Fruit fly (Drosophila melanogaster) whole organism, prepupa: ENCODE measurements around the gene CG44869.

Experiments used
- CG11762 ChIP-seq: fragments of 200-800 bp; sonication (Bioruptor generic); optimal IDR thresholded peaks from 3 replicates; lab custom pipeline; 2016; ENCODE audit warnings: missing biosample characterization, missing genetic modification characterization; ENCODE audit not compliant: insufficient read depth
- CG16779 ChIP-seq: fragments of 200-800 bp; sonication (Bioruptor generic); optimal IDR thresholded peaks from 3 replicates; lab custom pipeline; 2017; ENCODE audit warnings: missing biosample characterization, mild to moderate bottlenecking, missing genetic modification characterization
- CG31627 ChIP-seq: fragments of 200-800 bp; sonication (Bioruptor generic); optimal IDR thresholded peaks from 3 replicates; lab custom pipeline; 2016; ENCODE audit warnings: missing biosample characterization, missing genetic modification characterization
- Eip78C ChIP-seq: fragments of 200-800 bp; sonication (Bioruptor generic); peaks from one replicate; lab custom pipeline; 2016; ENCODE audit warnings: missing biosample characterization, missing genetic modification characterization
- Hr4 ChIP-seq: fragments of 200-800 bp; sonication (Bioruptor generic); optimal IDR thresholded peaks from 3 replicates; lab custom pipeline; 2016; ENCODE audit warnings: missing biosample characterization, missing genetic modification characterization
- OdsH ChIP-seq: fragments of 200-800 bp; sonication (Bioruptor generic); optimal IDR thresholded peaks from 3 replicates; lab custom pipeline; 2016; ENCODE audit warnings: missing biosample characterization, missing genetic modification characterization
- cyc ChIP-seq: fragments of 200-800 bp; sonication (Bioruptor generic); optimal IDR thresholded peaks from 3 replicates; lab custom pipeline; 2016; ENCODE audit warnings: missing biosample characterization, missing genetic modification characterization
- dac ChIP-seq: fragments of 200-800 bp; sonication (Bioruptor generic); optimal IDR thresholded peaks from 2 replicates; lab custom pipeline; 2017; ENCODE audit warnings: missing biosample characterization, mild to moderate bottlenecking, missing genetic modification characterization
- esn ChIP-seq: fragments of 200-800 bp; sonication (Bioruptor generic); optimal IDR thresholded peaks from 2 replicates; lab custom pipeline; 2016; ENCODE audit warnings: missing biosample characterization, mild to moderate bottlenecking, missing genetic modification characterization, moderate library complexity
- topi ChIP-seq: fragments of 200-800 bp; sonication (Bioruptor generic); optimal IDR thresholded peaks from 3 replicates; lab custom pipeline; 2016; ENCODE audit warnings: missing biosample characterization, missing genetic modification characterization

- TF ChIP-seq Hr4 (GFP tag; lab: Kevin White, UChicago) = no peak
- TF ChIP-seq Eip78C = no peak
- no peak for TF ChIP-seq esn (GFP tag; lab: Kevin White, UChicago)
- no peak for TF ChIP-seq dac (GFP tag; lab: Kevin White, UChicago)
- no peak for TF ChIP-seq CG16779 (tag; lab: Kevin White, UChicago)
- no peak for TF ChIP-seq OdsH
- no peak for TF ChIP-seq CG11762
- no peak for TF ChIP-seq cyc
- TF ChIP-seq topi (GFP tag; lab: Kevin White, UChicago) = no peak
- no peak for TF ChIP-seq CG31627 (GFP tag; lab: Kevin White, UChicago)
These were observed 6.3 kb downstream of the CG44869 start for dm6 chr2L:15411858-15412257.
